Fruit fly (Drosophila melanogaster) whole organism, wandering third instar larva: Measurements from ENCODE around the gene COX7A.

Source experiments
- br ChIP-seq: fragments of 200-800 bp; sonication (Bioruptor generic); optimal IDR thresholded peaks from 2 replicates; lab custom pipeline; 2016; ENCODE audit warnings: missing biosample characterization, missing genetic modification characterization
- dmrt93B ChIP-seq: fragments of 200-800 bp; sonication (Bioruptor generic); optimal IDR thresholded peaks from 2 replicates; lab custom pipeline; 2018; ENCODE audit warnings: missing biosample characterization, mild to moderate bottlenecking, missing genetic modification characterization
- foxo ChIP-seq, 2 experiments: fragments of 200-800 bp; sonication (Bioruptor generic); optimal IDR thresholded peaks; 2 replicates in 1 of 2; 3 replicates in 1 of 2; lab custom pipeline; 2016 to 2017; ENCODE audit warnings: missing biosample characterization in 2 of 2, missing genetic modification characterization in 2 of 2
- h ChIP-seq: fragments of 200-800 bp; sonication (Bioruptor generic); optimal IDR thresholded peaks from 3 replicates; lab custom pipeline; 2016; ENCODE audit warnings: missing biosample characterization, mild to moderate bottlenecking, missing genetic modification characterization
- lola ChIP-seq: fragments of >200 bp; optimal IDR thresholded peaks from 2 replicates; lab custom pipeline; 2017; ENCODE audit warnings: missing biosample characterization, missing genetic modification characterization
- psq ChIP-seq: fragments of 200-800 bp; sonication (Bioruptor generic); optimal IDR thresholded peaks from 3 replicates; lab custom pipeline; 2017; ENCODE audit warnings: missing biosample characterization, mild to moderate bottlenecking, missing genetic modification characterization, moderate library complexity
- tai ChIP-seq: sonication (Bioruptor generic); optimal IDR thresholded peaks from 2 replicates; lab custom pipeline; 2016; ENCODE audit warnings: missing biosample characterization, missing genetic modification characterization
- usp ChIP-seq: fragments of >200 bp; optimal IDR thresholded peaks from 2 replicates; lab custom pipeline; 2017; ENCODE audit warnings: missing biosample characterization, missing genetic modification characterization
- woc ChIP-seq: sonication (Bioruptor generic); optimal IDR thresholded peaks from 2 replicates; lab custom pipeline; 2016; ENCODE audit warnings: missing biosample characterization, mild to moderate bottlenecking, missing genetic modification characterization

dm6 chr3R:8306188-8306926, 34.5 kb downstream of the COX7A start:
- no peak for TF ChIP-seq tai (GFP tag; lab: Kevin White, UChicago)
- no peak for TF ChIP-seq usp
- TF ChIP-seq br (GFP tag; lab: Kevin White, UChicago) = no peak
- no peak for TF ChIP-seq psq (GFP tag; lab: Kevin White, UChicago)
- no peak for TF ChIP-seq lola
- TF ChIP-seq h (GFP tag; lab: Kevin White, UChicago) = no peak
- no peak for TF ChIP-seq woc (GFP tag; lab: Kevin White, UChicago)
- no peak for TF ChIP-seq dmrt93B (GFP tag; lab: Kevin White, UChicago)
- peak in 1 of 2 experiments; percentile 20 for TF ChIP-seq foxo (GFP tag; optimal IDR thresholded peaks at IDR 0.05; lab: Kevin White, UChicago)
